Fruit fly (Drosophila melanogaster): ENCODE results near the gene CG17959.

dm6 chrX:2990952-2991351 is 44.1 kb downstream of the CG17959 start:
- TF ChIP-seq lola (GFP tag; optimal IDR thresholded peaks at IDR 0.05) (no peak), dmrt93B (GFP tag; optimal IDR thresholded peaks at IDR 0.05) (no peak), fru (GFP tag; optimal IDR thresholded peaks at IDR 0.05) (no peak)

Measured in whole organism, wandering third instar larva.